Fruit fly (Drosophila melanogaster): ENCODE results near the gene CG15517.
A peak's percentile ranks its signal among the peaks of the same experiment; 100 is the strongest.

Gene CG15517

dm6 chr3R:29894393-29894792 is 9.2 kb downstream of the CG15517 start (continued):
- TF ChIP-seq net (GFP tag; optimal IDR thresholded peaks at IDR 0.05), result no peak
- no peak for TF ChIP-seq dac (GFP tag; optimal IDR thresholded peaks at IDR 0.05)
- TF ChIP-seq CG3919 (GFP tag; optimal IDR thresholded peaks at IDR 0.05), result peak; percentile 26
- TF ChIP-seq CG4318 (GFP tag; optimal IDR thresholded peaks at IDR 0.05), result peak; percentile 22
- TF ChIP-seq spab (GFP tag; optimal IDR thresholded peaks at IDR 0.05), result no peak
- TF ChIP-seq Sox15 (GFP tag; optimal IDR thresholded peaks at IDR 0.05), result no peak
- no peak for TF ChIP-seq Met (GFP tag; optimal IDR thresholded peaks at IDR 0.05)
- no peak for TF ChIP-seq CG7368 (GFP tag; optimal IDR thresholded peaks at IDR 0.05)

dm6 chr3R:29893030-29893429 is 10.6 kb downstream of the CG15517 start:
- TF ChIP-seq Hr4 (GFP tag; optimal IDR thresholded peaks at IDR 0.05) (no peak), CG3032 (tag; optimal IDR thresholded peaks at IDR 0.05) (no peak), spab (GFP tag; optimal IDR thresholded peaks at IDR 0.05) (no peak), dac (GFP tag; optimal IDR thresholded peaks at IDR 0.05) (no peak), fd59A (GFP tag; optimal IDR thresholded peaks at IDR 0.05) (no peak), Sox14 (GFP tag; optimal IDR thresholded peaks at IDR 0.05) (no peak), vri (GFP tag; optimal IDR thresholded peaks at IDR 0.05) (no peak), CG11294 (GFP tag; IDR thresholded peaks at IDR 0.05) (no peak), Ets21C (GFP tag; optimal IDR thresholded peaks at IDR 0.05) (no peak), cyc (GFP tag; optimal IDR thresholded peaks at IDR 0.05) (no peak), CG11902 (GFP tag; optimal IDR thresholded peaks at IDR 0.05) (no peak), topi (GFP tag; optimal IDR thresholded peaks at IDR 0.05) (no peak), Hr38 (GFP tag; optimal IDR thresholded peaks at IDR 0.05) (no peak), OdsH (GFP tag; optimal IDR thresholded peaks at IDR 0.05) (no peak)

DNA sequence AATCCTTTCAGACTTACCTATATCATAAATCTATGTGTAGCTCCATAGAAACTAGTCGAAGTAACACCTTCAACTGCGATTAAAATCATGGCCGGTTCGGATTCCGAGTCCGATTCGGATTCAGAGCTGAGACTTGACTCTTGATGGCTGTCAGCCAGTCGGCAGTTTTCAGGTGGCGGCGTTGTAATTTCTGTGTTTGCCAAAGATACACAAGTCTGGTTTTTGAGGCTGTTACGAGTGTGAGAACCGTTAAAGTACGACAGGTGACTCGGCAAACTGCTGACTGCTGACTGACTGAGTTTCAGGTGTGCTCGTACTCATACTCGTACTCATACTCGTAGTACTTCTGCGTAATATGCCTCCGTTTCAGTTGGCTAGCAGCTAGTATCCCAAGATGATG is 12.4 kb downstream of the CG15517 start:
- TF ChIP-seq CG6276 (GFP tag; optimal IDR thresholded peaks at IDR 0.05) (no peak), fkh (GFP tag; optimal IDR thresholded peaks at IDR 0.05) (peak; percentile 76)

DNA sequence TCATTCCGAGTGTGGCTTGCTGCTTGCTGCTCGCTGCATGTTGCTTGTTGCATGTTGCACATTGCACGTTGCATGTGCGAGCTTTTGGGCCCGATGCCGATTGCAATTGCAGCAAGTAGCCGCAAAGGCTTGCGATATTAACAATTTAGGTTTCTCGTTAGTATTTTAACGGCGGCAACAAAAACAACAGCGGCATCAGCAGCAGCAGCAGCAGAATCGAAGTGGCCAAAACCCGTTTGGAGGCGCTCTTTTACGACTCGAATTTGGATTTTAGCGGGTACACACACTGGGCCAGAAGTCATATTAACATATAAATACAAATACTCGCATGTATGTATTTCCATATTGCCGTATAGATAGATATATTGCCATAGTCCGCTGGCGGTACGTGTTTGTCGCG is 23.3 kb downstream of the CG15517 start:
- TF ChIP-seq ss (GFP tag; optimal IDR thresholded peaks at IDR 0.05), result peak in 1 of 2 experiments; percentile 22
- no peak for TF ChIP-seq Ets96B (tag; optimal IDR thresholded peaks at IDR 0.05)
- no peak for TF ChIP-seq acj6 (GFP tag; optimal IDR thresholded peaks at IDR 0.05)

dm6 chr3R:29876733-29877193 is 26.9 kb downstream of the CG15517 start, which contains the start of gene CG31038:
Gene CG31038, plus strand, starts transcription at chr3R:29877059.
- no peak for TF ChIP-seq CG4318 (GFP tag; optimal IDR thresholded peaks at IDR 0.05)
- TF ChIP-seq fkh (GFP tag; optimal IDR thresholded peaks at IDR 0.05), result peak; percentile 71
- TF ChIP-seq net (GFP tag; optimal IDR thresholded peaks at IDR 0.05), result peak; percentile 60
- TF ChIP-seq pdm3 (GFP tag; optimal IDR thresholded peaks at IDR 0.05), result peak; percentile 63
- TF ChIP-seq CG6276 (GFP tag; optimal IDR thresholded peaks at IDR 0.05), result peak; percentile 57
- peak; percentile 63; the same call in 1 of the 2 replicates for TF ChIP-seq CG15336 (GFP tag; IDR thresholded peaks at IDR 0.05)
- TF ChIP-seq spab (GFP tag; optimal IDR thresholded peaks at IDR 0.05), result peak; percentile 28
- no peak for TF ChIP-seq Sox15 (GFP tag; optimal IDR thresholded peaks at IDR 0.05)
- peak; percentile 69 for TF ChIP-seq Met (GFP tag; optimal IDR thresholded peaks at IDR 0.05)
- TF ChIP-seq Smox (GFP tag; optimal IDR thresholded peaks at IDR 0.05), result peak; percentile 66
- TF ChIP-seq CG6808 (GFP tag; optimal IDR thresholded peaks at IDR 0.05), result peak; percentile 55
- peak; percentile 67 for TF ChIP-seq Lpt (GFP tag; optimal IDR thresholded peaks at IDR 0.05)
- TF ChIP-seq CG11294 (GFP tag; IDR thresholded peaks at IDR 0.05), result no peak
- TF ChIP-seq CG10631 (GFP tag; optimal IDR thresholded peaks at IDR 0.05), result peak; percentile 36
- TF ChIP-seq CG11902 (GFP tag; optimal IDR thresholded peaks at IDR 0.05), result no peak
- peak; percentile 61 for TF ChIP-seq Eip75B (GFP tag; optimal IDR thresholded peaks at IDR 0.05)
- TF ChIP-seq CG8632 (GFP tag; optimal IDR thresholded peaks at IDR 0.05), result peak; percentile 51
- peak; percentile 56; the same call in 1 of the 3 replicates for TF ChIP-seq CG8119 (GFP tag; IDR thresholded peaks at IDR 0.05)
- peak; percentile 68 for TF ChIP-seq esn (GFP tag; optimal IDR thresholded peaks at IDR 0.05)
- TF ChIP-seq OdsH (GFP tag; optimal IDR thresholded peaks at IDR 0.05), result peak; percentile 54
- TF ChIP-seq eg (GFP tag; IDR thresholded peaks at IDR 0.05), result peak; percentile 70; the same call in 2 of the 3 replicates
- peak; percentile 22 for TF ChIP-seq CG3032 (tag; optimal IDR thresholded peaks at IDR 0.05)
- peak; percentile 95 for TF ChIP-seq dsx (GFP tag; optimal IDR thresholded peaks at IDR 0.05; ENCODE audit: poor library complexity, severe bottlenecking)
- peak; percentile 44 for TF ChIP-seq topi (GFP tag; optimal IDR thresholded peaks at IDR 0.05)
- TF ChIP-seq Gug (GFP tag; IDR thresholded peaks at IDR 0.05), result no peak
- peak; percentile 51 for TF ChIP-seq CG10669 (GFP tag; optimal IDR thresholded peaks at IDR 0.05)
- peak; percentile 48 for TF ChIP-seq vri (GFP tag; optimal IDR thresholded peaks at IDR 0.05)
- TF ChIP-seq CG32006 (GFP tag; optimal IDR thresholded peaks at IDR 0.05), result peak; percentile 63
- peak; percentile 33 for TF ChIP-seq fd59A (GFP tag; optimal IDR thresholded peaks at IDR 0.05)
- no peak for TF ChIP-seq CG6792 (GFP tag; optimal IDR thresholded peaks at IDR 0.05)
- TF ChIP-seq CG1621 (tag; optimal IDR thresholded peaks at IDR 0.05), result peak; percentile 40
- TF ChIP-seq Hr38 (GFP tag; optimal IDR thresholded peaks at IDR 0.05), result no peak
